Fruit fly (Drosophila melanogaster) whole organism, embryonic: Measurements from ENCODE around the gene Plzf.

ENCODE experiments used
- Atf-2 ChIP-seq: fragments of 200-800 bp; sonication (Bioruptor generic); optimal IDR thresholded peaks from 2 replicates; lab custom pipeline; 2016; ENCODE audit warnings: missing biosample characterization, missing genetic modification characterization
- Atf6 ChIP-seq: fragments of 200-800 bp; sonication (Bioruptor generic); IDR thresholded peaks from 2 replicates; pipeline ENCODE4 v1.3.6; 2022; ENCODE audit warnings: missing biosample characterization, missing genetic modification characterization
- B-H1 ChIP-seq: fragments of 200-800 bp; sonication (Bioruptor generic); IDR thresholded peaks from 3 replicates; pipeline ENCODE4 v1.3.6; 2022; ENCODE audit warnings: missing biosample characterization, missing genetic modification characterization
- CG1024 ChIP-seq: fragments of 200-800 bp; sonication (Bioruptor generic); IDR thresholded peaks from 2 replicates; pipeline ENCODE4 v1.3.6; 2022; ENCODE audit warnings: missing biosample characterization, missing genetic modification characterization
- CG10366 ChIP-seq: fragments of 200-800 bp; sonication (Bioruptor generic); IDR thresholded peaks from 2 replicates; pipeline ENCODE4 v1.3.6; 2022; ENCODE audit warnings: missing biosample characterization, missing genetic modification characterization
- CG10979 ChIP-seq: fragments of 200-800 bp; sonication (Bioruptor generic); optimal IDR thresholded peaks from 2 replicates; lab custom pipeline; 2018; ENCODE audit warnings: missing biosample characterization, mild to moderate bottlenecking, missing genetic modification characterization, moderate library complexity
- CG11560 ChIP-seq: fragments of 200-800 bp; sonication (Bioruptor generic); IDR thresholded peaks from 3 replicates; pipeline ENCODE4 v1.3.6; 2022; ENCODE audit warnings: missing biosample characterization, missing genetic modification characterization
- CG12299 ChIP-seq: fragments of 200-800 bp; sonication (Bioruptor generic); optimal IDR thresholded peaks from 2 replicates; lab custom pipeline; 2018; ENCODE audit warnings: missing biosample characterization, mild to moderate bottlenecking, missing genetic modification characterization
- CG12744 ChIP-seq: fragments of 200-800 bp; sonication (Bioruptor generic); optimal IDR thresholded peaks from 2 replicates; lab custom pipeline; 2016; ENCODE audit warnings: missing biosample characterization, missing genetic modification characterization
- CG13894 ChIP-seq: fragments of 200-800 bp; sonication (Bioruptor generic); optimal IDR thresholded peaks from 3 replicates; lab custom pipeline; 2018; ENCODE audit warnings: missing biosample characterization, mild to moderate bottlenecking, missing genetic modification characterization, moderate library complexity
- CG14710 ChIP-seq: fragments of 200-800 bp; sonication (Bioruptor generic); optimal IDR thresholded peaks from 3 replicates; lab custom pipeline; 2019; ENCODE audit warnings: missing biosample characterization, mild to moderate bottlenecking, missing genetic modification characterization, moderate library complexity
- CG17361 ChIP-seq: fragments of 200-800 bp; sonication (Bioruptor generic); IDR thresholded peaks from 3 replicates; pipeline ENCODE4 v1.3.6; 2022; ENCODE audit warnings: missing biosample characterization, missing genetic modification characterization
- CG17568 ChIP-seq: fragments of 200-800 bp; sonication (Bioruptor generic); optimal IDR thresholded peaks from 2 replicates; lab custom pipeline; 2018; ENCODE audit warnings: missing biosample characterization, mild to moderate bottlenecking, missing genetic modification characterization, moderate library complexity
- CG18011 ChIP-seq: fragments of 200-800 bp; sonication (Bioruptor generic); optimal IDR thresholded peaks from 2 replicates; lab custom pipeline; 2017; ENCODE audit warnings: missing biosample characterization, missing genetic modification characterization, mild to moderate bottlenecking, moderate library complexity, missing genotype
- CG18599 ChIP-seq: fragments of 200-800 bp; sonication (Bioruptor generic); optimal IDR thresholded peaks from 3 replicates; lab custom pipeline; 2017; ENCODE audit warnings: missing biosample characterization, missing genetic modification characterization, mild to moderate bottlenecking, moderate library complexity, missing genetic modification reagents
- CG2202 ChIP-seq: fragments of 200-800 bp; sonication (Bioruptor generic); optimal IDR thresholded peaks from 2 replicates; lab custom pipeline; 2018; ENCODE audit warnings: missing biosample characterization, mild to moderate bottlenecking, missing genetic modification characterization
- CG30020 ChIP-seq: fragments of 200-800 bp; optimal IDR thresholded peaks from 2 replicates; lab custom pipeline; 2019; ENCODE audit warnings: missing biosample characterization, mild to moderate bottlenecking, missing genetic modification characterization, moderate library complexity
- CG34376 ChIP-seq: fragments of 200-800 bp; sonication (Bioruptor generic); optimal IDR thresholded peaks from 2 replicates; lab custom pipeline; 2018; ENCODE audit warnings: missing biosample characterization, mild to moderate bottlenecking, missing genetic modification characterization
- CG3838 ChIP-seq: fragments of 200-800 bp; sonication (Bioruptor generic); optimal IDR thresholded peaks from 3 replicates; lab custom pipeline; 2016; ENCODE audit warnings: missing biosample characterization, missing genetic modification characterization
- CG3847 ChIP-seq: fragments of 200-800 bp; sonication (Bioruptor generic); IDR thresholded peaks from 2 replicates; pipeline ENCODE4 v1.3.6; 2022; ENCODE audit warnings: missing biosample characterization, missing genetic modification characterization
- CG4820 ChIP-seq: fragments of 200-800 bp; sonication (Bioruptor generic); optimal IDR thresholded peaks from 3 replicates; lab custom pipeline; 2016; ENCODE audit warnings: missing biosample characterization, missing genetic modification characterization
- CG4854 ChIP-seq: fragments of 200-800 bp; sonication (Bioruptor generic); optimal IDR thresholded peaks from 2 replicates; lab custom pipeline; 2016; ENCODE audit warnings: missing biosample characterization, missing genetic modification characterization, inconsistent platforms
- CG5245 ChIP-seq: fragments of 200-800 bp; sonication (Bioruptor generic); optimal IDR thresholded peaks from 3 replicates; lab custom pipeline; 2016; ENCODE audit warnings: missing biosample characterization, missing genetic modification characterization
- CG6254 ChIP-seq: fragments of 200-800 bp; sonication (Bioruptor generic); optimal IDR thresholded peaks from 3 replicates; lab custom pipeline; 2017; ENCODE audit warnings: mild to moderate bottlenecking, missing biosample characterization, missing genetic modification reagents, missing genetic modification characterization
- CG8388 ChIP-seq: fragments of 200-800 bp; sonication (Bioruptor generic); optimal IDR thresholded peaks from 2 replicates; lab custom pipeline; 2019; ENCODE audit warnings: missing biosample characterization, mild to moderate bottlenecking, missing genetic modification characterization, moderate library complexity
- Dbx ChIP-seq: fragments of 200-800 bp; sonication (Bioruptor generic); IDR thresholded peaks from 3 replicates; pipeline ENCODE4 v1.3.6; 2022; ENCODE audit warnings: missing biosample characterization, missing genetic modification characterization
- NfI ChIP-seq: fragments of 200-800 bp; sonication (Bioruptor generic); optimal IDR thresholded peaks from 3 replicates; lab custom pipeline; 2018; ENCODE audit warnings: missing biosample characterization, mild to moderate bottlenecking, missing genetic modification characterization, moderate library complexity
- Oli ChIP-seq: fragments of 200-800 bp; sonication (Bioruptor generic); optimal IDR thresholded peaks from 2 replicates; lab custom pipeline; 2018; ENCODE audit warnings: missing biosample characterization, mild to moderate bottlenecking, missing genetic modification characterization, moderate library complexity
- abd-A ChIP-seq: fragments of 200-800 bp; sonication (Bioruptor generic); optimal IDR thresholded peaks from 3 replicates; lab custom pipeline; 2019; ENCODE audit warnings: missing biosample characterization, mild to moderate bottlenecking, missing genetic modification characterization, moderate library complexity
- dati ChIP-seq: fragments of 200-800 bp; sonication (Bioruptor generic); IDR thresholded peaks from 2 replicates; pipeline ENCODE4 v1.3.6; 2022; ENCODE audit warnings: missing biosample characterization, missing genetic modification characterization
- gcm ChIP-seq: fragments of 200-800 bp; sonication (Bioruptor generic); optimal IDR thresholded peaks from 2 replicates; lab custom pipeline; 2019; ENCODE audit warnings: missing biosample characterization, mild to moderate bottlenecking, missing genetic modification characterization, moderate library complexity
- gem ChIP-seq: fragments of 200-800 bp; sonication (Bioruptor generic); optimal IDR thresholded peaks from 2 replicates; lab custom pipeline; 2019; ENCODE audit warnings: missing biosample characterization, mild to moderate bottlenecking, missing genetic modification characterization, moderate library complexity
- gsb ChIP-seq: fragments of 200-800 bp; sonication (Bioruptor generic); IDR thresholded peaks from 2 replicates; pipeline ENCODE4 v1.3.6; 2022; ENCODE audit warnings: missing biosample characterization, missing genetic modification characterization
- jigr1 ChIP-seq: fragments of 200-800 bp; sonication (Bioruptor generic); IDR thresholded peaks from 3 replicates; pipeline ENCODE4 v1.3.6; 2022; ENCODE audit warnings: missing biosample characterization, missing genetic modification characterization
- lbe ChIP-seq: fragments of 200-800 bp; sonication (Bioruptor generic); optimal IDR thresholded peaks from 2 replicates; lab custom pipeline; 2016; ENCODE audit warnings: missing biosample characterization, mild to moderate bottlenecking, missing genetic modification characterization
- nau ChIP-seq: fragments of 200-800 bp; sonication (Bioruptor generic); optimal IDR thresholded peaks from 3 replicates; lab custom pipeline; 2017; ENCODE audit warnings: missing biosample characterization, mild to moderate bottlenecking, missing genetic modification characterization, missing genetic modification reagents
- oc ChIP-seq: fragments of 200-800 bp; sonication (Bioruptor generic); optimal IDR thresholded peaks from 2 replicates; lab custom pipeline; 2018; ENCODE audit warnings: missing biosample characterization, mild to moderate bottlenecking, missing genetic modification characterization, moderate library complexity
- onecut ChIP-seq: fragments of 200-800 bp; sonication (Bioruptor generic); IDR thresholded peaks from 2 replicates; pipeline ENCODE4 v1.3.6; 2022; ENCODE audit warnings: missing biosample characterization, missing genetic modification characterization
- org-1 ChIP-seq: fragments of 200-800 bp; sonication (Bioruptor generic); optimal IDR thresholded peaks from 2 replicates; lab custom pipeline; 2017; ENCODE audit warnings: missing biosample characterization, missing genetic modification characterization
- phol ChIP-seq: fragments of 200-800 bp; sonication (Bioruptor generic); optimal IDR thresholded peaks from 3 replicates; lab custom pipeline; 2018; ENCODE audit warnings: missing biosample characterization, mild to moderate bottlenecking, missing genetic modification characterization, moderate library complexity
- pum ChIP-seq: fragments of 200-800 bp; sonication (Bioruptor generic); optimal IDR thresholded peaks from 2 replicates; lab custom pipeline; 2016; ENCODE audit warnings: missing biosample characterization, missing genetic modification characterization
- run ChIP-seq: fragments of 200-800 bp; sonication (Bioruptor generic); optimal IDR thresholded peaks from 3 replicates; lab custom pipeline; 2018; ENCODE audit warnings: missing biosample characterization, mild to moderate bottlenecking, missing genetic modification characterization
- shn ChIP-seq: fragments of 200-800 bp; sonication (Bioruptor generic); optimal IDR thresholded peaks from 3 replicates; lab custom pipeline; 2016; ENCODE audit warnings: missing biosample characterization, missing genetic modification characterization
- tup ChIP-seq: fragments of 200-800 bp; sonication (Bioruptor generic); optimal IDR thresholded peaks from 2 replicates; lab custom pipeline; 2016; ENCODE audit warnings: missing biosample characterization, mild to moderate bottlenecking, missing genetic modification characterization, moderate library complexity
- unpg ChIP-seq: fragments of 200-800 bp; sonication (Bioruptor generic); optimal IDR thresholded peaks from 3 replicates; lab custom pipeline; 2018; ENCODE audit warnings: missing biosample characterization, mild to moderate bottlenecking, missing genetic modification characterization, moderate library complexity
- usp ChIP-seq: fragments of >200 bp; optimal IDR thresholded peaks from 2 replicates; lab custom pipeline; 2017; ENCODE audit warnings: missing biosample characterization, missing genetic modification characterization

The Plzf gene

DNA sequence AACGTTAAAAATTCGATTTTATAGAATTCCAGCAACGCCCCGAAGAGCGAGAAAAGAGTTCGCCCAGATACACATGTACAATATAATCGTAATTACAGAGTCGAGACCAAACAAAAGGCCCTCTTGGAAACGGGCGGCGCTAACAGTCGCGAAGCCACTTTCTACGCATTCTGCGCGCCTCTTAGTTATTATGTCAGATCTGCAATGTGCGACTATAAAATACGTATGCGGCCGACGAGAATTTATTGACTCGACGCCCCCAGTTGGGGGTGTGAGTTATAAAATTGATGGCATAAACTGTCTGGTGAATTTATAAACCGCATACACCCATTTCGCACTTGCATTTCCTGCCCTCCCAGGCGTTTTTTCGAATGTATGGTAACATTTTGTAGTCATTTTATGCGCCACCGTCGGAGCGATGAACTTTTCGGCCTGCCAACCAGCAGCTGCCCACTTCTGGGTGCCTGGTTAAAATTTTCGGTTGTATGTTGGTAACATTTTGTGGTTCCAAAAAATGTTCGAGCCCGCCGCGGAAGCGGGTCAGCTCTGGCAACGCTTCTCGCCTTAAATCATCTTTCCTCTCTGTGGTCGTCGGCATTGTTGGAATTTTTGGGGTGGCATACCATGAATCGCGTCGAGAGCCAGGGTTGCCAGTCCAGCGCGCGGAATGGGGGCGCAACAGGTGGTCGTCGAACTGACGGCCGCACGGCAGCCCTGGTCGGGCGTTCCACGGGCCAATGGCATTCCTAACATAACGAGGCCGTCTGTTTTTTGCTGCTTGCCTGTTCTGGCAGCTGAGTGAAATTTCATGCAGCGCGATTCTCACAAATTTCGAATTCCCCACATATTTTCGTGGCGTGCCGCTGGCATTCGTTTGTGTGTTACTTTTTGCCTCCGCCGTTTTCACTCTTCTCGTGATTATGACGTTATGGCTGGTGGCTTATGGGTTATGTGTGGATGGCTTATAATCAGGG is 36.7 kb downstream of the Plzf start (continued):
- peak; percentile 87 for TF ChIP-seq shn
- TF ChIP-seq CG4854, result peak; percentile 62
- TF ChIP-seq lbe, result peak; percentile 54
- peak; percentile 84 for TF ChIP-seq CG5245 (GFP tag; lab: Kevin White, UChicago)
- TF ChIP-seq CG14710, result peak; percentile 62
- TF ChIP-seq gsb, result no peak
- TF ChIP-seq, all 482 proteins: peak for 274

DNA sequence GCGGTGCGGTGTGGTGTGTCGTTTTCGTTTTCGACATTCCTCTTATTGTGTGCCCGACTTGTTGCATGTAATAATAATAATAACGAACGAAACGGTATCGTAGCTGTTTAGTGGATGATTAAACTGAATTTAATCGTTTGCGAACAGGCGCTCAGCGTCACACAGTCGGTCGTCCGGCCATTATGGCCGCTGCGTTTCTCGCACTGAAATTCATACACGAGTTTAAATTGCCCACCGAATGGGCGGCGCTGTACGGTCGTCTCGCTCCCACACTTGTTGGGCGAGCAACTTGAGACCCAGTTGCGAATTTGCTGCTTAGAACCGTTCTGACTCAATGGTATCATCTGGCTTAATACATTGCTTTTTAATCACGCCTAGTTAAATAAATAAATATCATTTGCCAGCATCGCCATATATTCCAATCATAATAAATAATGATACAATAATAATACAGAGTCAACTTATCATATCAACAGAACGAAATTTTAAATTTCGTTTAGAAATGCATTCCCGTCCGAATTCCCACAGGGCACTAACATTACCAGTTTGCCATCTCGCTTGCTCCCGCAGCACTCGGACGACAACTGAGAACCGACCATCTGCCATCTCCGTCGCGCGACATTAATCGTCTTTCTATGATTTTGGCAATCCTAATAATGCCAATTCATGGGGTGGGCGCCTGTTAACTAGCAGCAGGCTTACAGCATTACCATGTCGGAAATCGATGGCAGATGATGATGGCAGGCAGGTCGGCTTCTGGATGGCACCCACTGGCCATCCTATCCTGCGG is 37.6 kb downstream of the Plzf start:
- no peak for TF ChIP-seq dati (GFP tag; lab: Robert Waterston, UW)
- peak; percentile 68 for TF ChIP-seq CG17568 (GFP tag; lab: Kevin White, UChicago)
- TF ChIP-seq CG12299 (tag; lab: Kevin White, UChicago), result peak; percentile 91
- TF ChIP-seq abd-A, result peak; percentile 100
- peak; percentile 81 for TF ChIP-seq nau (GFP tag; lab: Kevin White, UChicago)
- TF ChIP-seq run (tag; lab: Kevin White, UChicago), result peak; percentile 27
- no peak for TF ChIP-seq Dbx
- peak; percentile 64 for TF ChIP-seq tup
- peak; percentile 95 for TF ChIP-seq NfI (GFP tag; lab: Kevin White, UChicago)
- TF ChIP-seq gem (tag; lab: Kevin White, UChicago), result peak; percentile 96
- peak; percentile 95 for TF ChIP-seq Oli (tag; lab: Kevin White, UChicago)
- peak; percentile 92 for TF ChIP-seq org-1 (GFP tag; lab: Kevin White, UChicago)
- peak; percentile 64 for TF ChIP-seq CG6254 (GFP tag; lab: Kevin White, UChicago)
- no peak for TF ChIP-seq B-H1 (GFP tag; lab: Robert Waterston, UW)
- no peak for TF ChIP-seq CG17361
- TF ChIP-seq CG11560 (tag; lab: Robert Waterston, UW), result no peak
- peak; percentile 87 for TF ChIP-seq gcm
- peak; percentile 96 for TF ChIP-seq CG18599 (GFP tag; lab: Kevin White, UChicago)
- TF ChIP-seq Atf-2 (GFP tag; lab: Kevin White, UChicago), result peak; percentile 47
- peak; percentile 17 for TF ChIP-seq CG3838 (GFP tag; lab: Kevin White, UChicago)
- TF ChIP-seq CG12744 (GFP tag; lab: Kevin White, UChicago), result peak; percentile 64
- no peak for TF ChIP-seq CG34376 (GFP tag; lab: Kevin White, UChicago)
- peak; percentile 80 for TF ChIP-seq CG8388 (GFP tag; lab: Kevin White, UChicago)
- peak; percentile 93 for TF ChIP-seq unpg (GFP tag; lab: Kevin White, UChicago)
- TF ChIP-seq CG30020, result peak; percentile 74
- peak; percentile 55 for TF ChIP-seq CG18011 (GFP tag; lab: Kevin White, UChicago)
- peak; percentile 67 for TF ChIP-seq CG2202
- no peak for TF ChIP-seq CG10366 (GFP tag; lab: Robert Waterston, UW)
- TF ChIP-seq onecut (GFP tag; lab: Robert Waterston, UW), result peak; percentile 85
- no peak for TF ChIP-seq usp (GFP tag; lab: Kevin White, UChicago)
- no peak for TF ChIP-seq CG3847 (GFP tag; lab: Robert Waterston, UW)
- TF ChIP-seq CG13894 (tag; lab: Kevin White, UChicago), result peak; percentile 88
- TF ChIP-seq CG4820, result peak; percentile 72
- TF ChIP-seq pum (GFP tag; lab: Kevin White, UChicago), result peak; percentile 67
- TF ChIP-seq phol (tag; lab: Kevin White, UChicago), result peak; percentile 91
- no peak for TF ChIP-seq CG1024 (GFP tag; lab: Robert Waterston, UW)
- TF ChIP-seq jigr1 (GFP tag; lab: Robert Waterston, UW), result no peak
- TF ChIP-seq Atf6 (GFP tag; lab: Robert Waterston, UW), result no peak
- no peak for TF ChIP-seq oc
- TF ChIP-seq CG10979, result peak; percentile 92
